Worm (Caenorhabditis elegans) whole organism, L3 larva: ENCODE data around the gene F17E9.16.

Experiments used
- ceh-16 ChIP-seq: sonication (generic microtip); optimal IDR thresholded peaks from 2 replicates; lab custom pipeline; 2017; ENCODE audit warnings: missing biosample characterization, missing genetic modification characterization
- elt-3 ChIP-seq, 3 experiments: fragments of 150-350 bp in 1 of 3; sonication (generic microtip) in 2 of 3; optimal IDR thresholded peaks; 2 replicates in 2 of 3; 4 replicates in 1 of 3; lab custom pipeline; 2014 to 2017; ENCODE audit warnings: missing biosample characterization in 3 of 3, missing genetic modification characterization in 3 of 3
- fos-1 ChIP-seq: fragments of 150-350 bp; optimal IDR thresholded peaks from 2 replicates; lab custom pipeline; 2014; ENCODE audit warnings: missing biosample characterization, missing genetic modification characterization
- jun-1 ChIP-seq: fragments of 150-350 bp; optimal IDR thresholded peaks from 2 replicates; lab custom pipeline; 2014; ENCODE audit warnings: missing biosample characterization, missing genetic modification reagents, missing genetic modification characterization
- nhr-77 ChIP-seq: fragments of 150-350 bp; optimal IDR thresholded peaks from 2 replicates; lab custom pipeline; 2014; ENCODE audit warnings: missing biosample characterization, missing genetic modification characterization

ce11 chrIV:8366295-8366694, 14.2 kb downstream of the F17E9.16 start, which contains the start of gene aagr-1:
- TF ChIP-seq fos-1 (tag; lab: Kevin White, UChicago) (no peak), jun-1 (tag; lab: Kevin White, UChicago) (no peak), nhr-77 (no peak), ceh-16 (tag; lab: Kevin White, UChicago) (no peak), elt-3 (tag; optimal IDR thresholded peaks at IDR 0.05; lab: Kevin White, UChicago) (no peak)
